Fruit fly (Drosophila melanogaster) whole organism: Measurements from ENCODE around the gene CG32700.

Source experiments
- CG8478 ChIP-seq: fragments of >200 bp; optimal IDR thresholded peaks from 2 replicates; lab custom pipeline; 2018; ENCODE audit warnings: inconsistent platforms
- Dll ChIP-seq: fragments of >200 bp; optimal IDR thresholded peaks from 2 replicates; lab custom pipeline; 2017
- EcR ChIP-seq, 2 experiments: fragments of >200 bp; optimal IDR thresholded peaks; 2 replicates each; lab custom pipeline; 2017; ENCODE audit warnings: missing biosample characterization in 2 of 2, missing genetic modification characterization in 2 of 2, missing genetic modification reagents in 2 of 2
- pan ChIP-seq: fragments of >200 bp; optimal IDR thresholded peaks from 2 replicates; lab custom pipeline; 2017
- psq ChIP-seq: fragments of >200 bp; optimal IDR thresholded peaks from 2 replicates; lab custom pipeline; 2017
- usp ChIP-seq: fragments of >200 bp; optimal IDR thresholded peaks from 2 replicates; lab custom pipeline; 2017; ENCODE audit warnings: missing biosample characterization, missing genetic modification characterization, mixed read lengths

DNA sequence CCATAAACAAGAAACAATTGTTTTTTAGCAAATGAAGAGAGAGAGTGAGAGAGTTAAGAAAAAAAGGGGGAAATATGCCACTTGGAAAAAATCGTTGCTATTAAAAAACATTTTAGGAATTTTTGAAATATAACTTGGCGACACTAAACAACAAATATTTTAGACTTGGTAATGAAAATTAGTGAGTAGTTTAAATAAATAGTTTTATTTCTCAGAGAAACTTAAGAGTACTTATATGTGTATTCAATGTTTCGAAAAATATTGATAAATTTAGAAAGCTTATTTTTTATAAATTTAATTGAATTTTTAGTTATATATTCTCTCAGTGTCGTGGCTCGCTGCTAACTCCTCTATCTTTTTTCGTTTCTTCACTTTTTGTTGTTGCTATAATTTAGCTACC lies 64.7 kb downstream of the CG32700 start:
- TF ChIP-seq usp (GFP tag; lab: Kevin White, UChicago) (no peak), EcR (GFP tag; optimal IDR thresholded peaks at IDR 0.05; lab: Kevin White, UChicago) (no peak), psq (lab: Kevin White, UChicago) (no peak), Dll (lab: Kevin White, UChicago) (no peak), pan (no peak), CG8478 (no peak)
